Fruit fly (Drosophila melanogaster) whole organism, embryonic: Measurements from ENCODE around the gene THG.

Experiments used
- Aef1 ChIP-seq: fragments of 200-800 bp; sonication (Bioruptor generic); IDR thresholded peaks from 3 replicates; pipeline ENCODE4 v1.3.6; 2022; ENCODE audit warnings: missing biosample characterization, missing genetic modification characterization
- CG10366 ChIP-seq: fragments of 200-800 bp; sonication (Bioruptor generic); IDR thresholded peaks from 2 replicates; pipeline ENCODE4 v1.3.6; 2022; ENCODE audit warnings: missing biosample characterization, missing genetic modification characterization
- CG10654 ChIP-seq: fragments of 200-800 bp; sonication (Bioruptor generic); optimal IDR thresholded peaks from 2 replicates; lab custom pipeline; 2016; ENCODE audit warnings: missing biosample characterization, missing genetic modification characterization
- CG11085 ChIP-seq: fragments of 200-800 bp; sonication (Bioruptor generic); IDR thresholded peaks from 2 replicates; pipeline ENCODE4 v1.3.6; 2022; ENCODE audit warnings: missing biosample characterization, missing genetic modification characterization
- CG12071 ChIP-seq: fragments of 200-800 bp; sonication (Bioruptor generic); optimal IDR thresholded peaks from 3 replicates; lab custom pipeline; 2018; ENCODE audit warnings: missing biosample characterization, mild to moderate bottlenecking, missing genetic modification characterization
- CG15514 ChIP-seq: fragments of 200-800 bp; sonication (Bioruptor generic); optimal IDR thresholded peaks from 3 replicates; lab custom pipeline; 2017; ENCODE audit warnings: missing biosample characterization, missing genetic modification characterization, mild to moderate bottlenecking, moderate library complexity, missing genetic modification reagents
- CG1602 ChIP-seq: fragments of 200-800 bp; sonication (Bioruptor generic); optimal IDR thresholded peaks from 3 replicates; lab custom pipeline; 2016; ENCODE audit warnings: missing biosample characterization, missing genetic modification characterization
- CG17568 ChIP-seq: fragments of 200-800 bp; sonication (Bioruptor generic); optimal IDR thresholded peaks from 2 replicates; lab custom pipeline; 2018; ENCODE audit warnings: missing biosample characterization, mild to moderate bottlenecking, missing genetic modification characterization, moderate library complexity
- CG18599 ChIP-seq: fragments of 200-800 bp; sonication (Bioruptor generic); optimal IDR thresholded peaks from 3 replicates; lab custom pipeline; 2017; ENCODE audit warnings: missing biosample characterization, missing genetic modification characterization, mild to moderate bottlenecking, moderate library complexity, missing genetic modification reagents
- CG2116 ChIP-seq: fragments of 200-800 bp; sonication (Bioruptor generic); optimal IDR thresholded peaks from 3 replicates; lab custom pipeline; 2018; ENCODE audit warnings: missing biosample characterization, mild to moderate bottlenecking, missing genetic modification characterization
- CG2712 ChIP-seq: fragments of 200-800 bp; optimal IDR thresholded peaks from 3 replicates; lab custom pipeline; 2019; ENCODE audit warnings: missing biosample characterization, mild to moderate bottlenecking, missing genetic modification characterization, moderate library complexity
- CG2875 ChIP-seq: fragments of 200-800 bp; sonication (Bioruptor generic); optimal IDR thresholded peaks from 2 replicates; lab custom pipeline; 2017; ENCODE audit warnings: missing biosample characterization, mild to moderate bottlenecking, missing genetic modification characterization, missing genetic modification reagents
- CG30403 ChIP-seq: fragments of 200-800 bp; sonication (Bioruptor generic); optimal IDR thresholded peaks from 3 replicates; lab custom pipeline; 2016; ENCODE audit warnings: missing biosample characterization, missing genetic modification characterization
- CG30431 ChIP-seq: fragments of 200-800 bp; sonication (Bioruptor generic); optimal IDR thresholded peaks from 2 replicates; lab custom pipeline; 2017; ENCODE audit warnings: missing biosample characterization, missing genetic modification characterization
- CG31441 ChIP-seq: fragments of 200-800 bp; sonication (Bioruptor generic); IDR thresholded peaks from 2 replicates; pipeline ENCODE4 v1.3.6; 2022; ENCODE audit warnings: missing biosample characterization, missing genetic modification characterization
- CG34422 ChIP-seq: fragments of 200-800 bp; sonication (Bioruptor generic); IDR thresholded peaks from 3 replicates; pipeline ENCODE4 v1.3.6; 2022; ENCODE audit warnings: missing biosample characterization, missing genetic modification characterization
- CG4820 ChIP-seq: fragments of 200-800 bp; sonication (Bioruptor generic); optimal IDR thresholded peaks from 3 replicates; lab custom pipeline; 2016; ENCODE audit warnings: missing biosample characterization, missing genetic modification characterization
- CG6254 ChIP-seq: fragments of 200-800 bp; sonication (Bioruptor generic); optimal IDR thresholded peaks from 3 replicates; lab custom pipeline; 2017; ENCODE audit warnings: mild to moderate bottlenecking, missing biosample characterization, missing genetic modification reagents, missing genetic modification characterization
- CG6683 ChIP-seq: fragments of 200-800 bp; sonication (Bioruptor generic); optimal IDR thresholded peaks from 2 replicates; lab custom pipeline; 2017; ENCODE audit warnings: missing biosample characterization, mild to moderate bottlenecking, missing genetic modification characterization, missing genetic modification reagents
- CG7271 ChIP-seq: fragments of 200-800 bp; sonication (Bioruptor generic); optimal IDR thresholded peaks from 2 replicates; lab custom pipeline; 2018; ENCODE audit warnings: missing biosample characterization, mild to moderate bottlenecking, missing genetic modification characterization, moderate library complexity
- Dek ChIP-seq: fragments of 200-800 bp; sonication (Bioruptor generic); optimal IDR thresholded peaks from 3 replicates; lab custom pipeline; 2019; ENCODE audit warnings: missing biosample characterization, mild to moderate bottlenecking, missing genetic modification characterization, moderate library complexity
- E2f2 ChIP-seq: fragments of 200-800 bp; sonication (Bioruptor generic); IDR thresholded peaks from 2 replicates; pipeline ENCODE4 v1.3.6; 2022; ENCODE audit warnings: missing biosample characterization, missing genetic modification characterization
- H15 ChIP-seq: fragments of 200-800 bp; sonication (Bioruptor generic); IDR thresholded peaks from 3 replicates; pipeline ENCODE4 v1.3.6; 2022; ENCODE audit warnings: missing biosample characterization, missing genetic modification characterization
- Hey ChIP-seq: fragments of 200-800 bp; sonication (Bioruptor generic); optimal IDR thresholded peaks from 3 replicates; lab custom pipeline; 2018; ENCODE audit warnings: missing biosample characterization, mild to moderate bottlenecking, missing genetic modification characterization
- MESR4 ChIP-seq: fragments of 200-800 bp; sonication (Bioruptor generic); optimal IDR thresholded peaks from 2 replicates; lab custom pipeline; 2018; ENCODE audit warnings: missing biosample characterization, mild to moderate bottlenecking, missing genetic modification characterization, moderate library complexity
- Max ChIP-seq: fragments of 200-800 bp; sonication (Bioruptor generic); optimal IDR thresholded peaks from 2 replicates; lab custom pipeline; 2016; ENCODE audit warnings: missing biosample characterization, mild to moderate bottlenecking, missing genetic modification characterization
- NC2β ChIP-seq: fragments of 200-800 bp; sonication (Bioruptor generic); optimal IDR thresholded peaks from 2 replicates; lab custom pipeline; 2016; ENCODE audit warnings: missing biosample characterization, missing genetic modification characterization
- Pdp1 ChIP-seq, 2 experiments: fragments of 200-800 bp; sonication (Bioruptor generic); optimal IDR thresholded peaks; 3 replicates each; lab custom pipeline; 2016; ENCODE audit warnings: missing biosample characterization in 2 of 2, missing genetic modification characterization in 2 of 2, mild to moderate bottlenecking in 1 of 2, moderate library complexity in 1 of 2
- Rfx ChIP-seq: fragments of 200-800 bp; sonication (Bioruptor generic); IDR thresholded peaks from 2 replicates; pipeline ENCODE4 v1.3.6; 2022; ENCODE audit warnings: missing biosample characterization, missing genetic modification characterization
- Rx ChIP-seq: fragments of 200-800 bp; sonication (Bioruptor generic); IDR thresholded peaks from 2 replicates; pipeline ENCODE4 v1.3.6; 2022; ENCODE audit warnings: missing biosample characterization, missing genetic modification characterization
- YL-1 ChIP-seq: fragments of 200-800 bp; sonication (Bioruptor generic); optimal IDR thresholded peaks from 3 replicates; lab custom pipeline; 2017; ENCODE audit warnings: missing biosample characterization, mild to moderate bottlenecking, missing genetic modification characterization
- bowl ChIP-seq: fragments of 200-800 bp; sonication (Bioruptor generic); IDR thresholded peaks from 2 replicates; pipeline ENCODE4 v1.3.6; 2022; ENCODE audit warnings: missing biosample characterization, missing genetic modification characterization
- cato ChIP-seq: fragments of 200-800 bp; sonication (Bioruptor generic); optimal IDR thresholded peaks from 2 replicates; lab custom pipeline; 2016; ENCODE audit warnings: missing biosample characterization, missing genetic modification characterization, borderline replicate concordance
- dan ChIP-seq: fragments of 200-800 bp; sonication (Bioruptor generic); IDR thresholded peaks from 2 replicates; pipeline ENCODE4 v1.3.6; 2022; ENCODE audit warnings: missing biosample characterization, missing genetic modification characterization
- fd102C ChIP-seq: fragments of 200-800 bp; sonication (Bioruptor generic); optimal IDR thresholded peaks from 2 replicates; lab custom pipeline; 2018; ENCODE audit warnings: missing biosample characterization, mild to moderate bottlenecking, missing genetic modification characterization, moderate library complexity
- gcm2 ChIP-seq: fragments of 200-800 bp; sonication (Bioruptor generic); optimal IDR thresholded peaks from 2 replicates; lab custom pipeline; 2016; ENCODE audit warnings: missing biosample characterization, missing genetic modification characterization
- gfzf ChIP-seq: fragments of 200-800 bp; sonication (Bioruptor generic); optimal IDR thresholded peaks from 2 replicates; lab custom pipeline; 2016; ENCODE audit warnings: missing biosample characterization, mild to moderate bottlenecking, missing genetic modification characterization, moderate library complexity
- her ChIP-seq: fragments of 200-800 bp; sonication (Bioruptor generic); optimal IDR thresholded peaks from 2 replicates; lab custom pipeline; 2016; ENCODE audit warnings: missing biosample characterization, missing genetic modification characterization
- knrl ChIP-seq: fragments of 200-800 bp; sonication (Bioruptor generic); IDR thresholded peaks from 3 replicates; pipeline ENCODE4 v1.3.6; 2022; ENCODE audit warnings: missing biosample characterization, missing genetic modification characterization; ENCODE audit not compliant: partially characterized antibody
- pfk ChIP-seq: fragments of 200-800 bp; sonication (Bioruptor generic); optimal IDR thresholded peaks from 2 replicates; lab custom pipeline; 2018; ENCODE audit warnings: missing biosample characterization, mild to moderate bottlenecking, missing genetic modification characterization, moderate library complexity
- pzg ChIP-seq: fragments of 200-800 bp; sonication (Bioruptor generic); optimal IDR thresholded peaks from 3 replicates; lab custom pipeline; 2018; ENCODE audit warnings: missing biosample characterization, mild to moderate bottlenecking, missing genetic modification characterization, moderate library complexity
- sc ChIP-seq, 3 experiments: fragments of >200 bp in 2 of 3; fragments of 200-800 bp in 1 of 3; sonication (Bioruptor generic) in 1 of 3; optimal IDR thresholded peaks; 2 replicates in 2 of 3; 3 replicates in 1 of 3; lab custom pipeline; 2017; ENCODE audit warnings: mild to moderate bottlenecking in 1 of 3, missing biosample characterization in 1 of 3, missing genetic modification characterization in 1 of 3, missing genetic modification reagents in 1 of 3
- sisA ChIP-seq: fragments of 200-800 bp; sonication (Bioruptor generic); IDR thresholded peaks from 2 replicates; pipeline ENCODE4 v1.3.6; 2022; ENCODE audit warnings: missing biosample characterization, missing genetic modification characterization
- slbo ChIP-seq: fragments of 200-800 bp; sonication (Bioruptor generic); IDR thresholded peaks from 2 replicates; pipeline ENCODE4 v1.3.6; 2022; ENCODE audit warnings: missing biosample characterization, missing genetic modification characterization
- so ChIP-seq: fragments of 200-800 bp; sonication (Bioruptor generic); IDR thresholded peaks from 3 replicates; pipeline ENCODE4 v1.3.6; 2022; ENCODE audit warnings: missing biosample characterization, missing genetic modification characterization
- tin ChIP-seq: fragments of 200-800 bp; sonication (Bioruptor generic); optimal IDR thresholded peaks from 3 replicates; lab custom pipeline; 2016; ENCODE audit warnings: missing biosample characterization, missing genetic modification characterization
- tio ChIP-seq: fragments of 200-800 bp; sonication (Bioruptor generic); optimal IDR thresholded peaks from 2 replicates; lab custom pipeline; 2017; ENCODE audit warnings: missing biosample characterization, missing genetic modification characterization, inconsistent platforms
- ttk ChIP-seq: fragments of 200-800 bp; sonication (Bioruptor generic); IDR thresholded peaks from 2 replicates; pipeline ENCODE4 v2.1.2; 2022; ENCODE audit warnings: missing biosample characterization, missing genetic modification characterization
- tx ChIP-seq: fragments of 200-800 bp; sonication (Bioruptor generic); optimal IDR thresholded peaks from 2 replicates; lab custom pipeline; 2016; ENCODE audit warnings: missing biosample characterization, missing genetic modification characterization
- z ChIP-seq: fragments of 200-800 bp; sonication (Bioruptor generic); IDR thresholded peaks from 3 replicates; pipeline ENCODE4 v1.3.6; 2022; ENCODE audit warnings: missing biosample characterization, missing genetic modification characterization
- zen2 ChIP-seq: fragments of 200-800 bp; sonication (Bioruptor generic); IDR thresholded peaks from 3 replicates; pipeline ENCODE4 v1.3.6; 2022; ENCODE audit warnings: missing biosample characterization, missing genetic modification characterization; ENCODE audit not compliant: partially characterized antibody

The THG gene

DNA sequence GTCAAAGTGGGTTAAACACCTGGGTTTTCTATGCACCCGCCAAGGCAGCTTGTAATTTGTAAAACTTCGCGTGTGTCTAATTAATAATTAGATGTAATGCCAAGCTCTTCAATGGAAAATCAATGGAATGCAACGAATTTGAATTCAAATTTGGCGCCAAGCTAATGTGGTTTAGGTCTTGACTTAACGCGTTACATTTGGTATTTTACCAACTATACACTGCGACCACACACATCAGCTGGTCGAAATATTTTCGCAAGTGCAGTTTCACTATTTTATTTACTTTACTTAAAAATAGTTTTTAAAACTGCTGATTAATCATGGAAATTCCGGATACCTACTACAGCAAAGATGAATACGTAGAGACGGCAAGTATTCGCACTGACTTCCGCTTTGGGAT lies 4.0 kb downstream of the THG start, which contains the start of gene DCTN5-p25 (continued):
- no peak for TF ChIP-seq Max (GFP tag; lab: Kevin White, UChicago)
- no peak for TF ChIP-seq CG4820
- TF ChIP-seq Dek (tag; lab: Kevin White, UChicago), result no peak
- no peak for TF ChIP-seq ttk (GFP tag; lab: Robert Waterston, UW)
- no peak for TF ChIP-seq tx (GFP tag; lab: Kevin White, UChicago)
- TF ChIP-seq NC2β, result peak; percentile 15
- TF ChIP-seq gcm2 (GFP tag; lab: Kevin White, UChicago), result no peak
- TF ChIP-seq MESR4 (GFP tag; lab: Kevin White, UChicago), result peak; percentile 38
- no peak for TF ChIP-seq Pdp1 (GFP tag; optimal IDR thresholded peaks at IDR 0.05; lab: Kevin White, UChicago)
- TF ChIP-seq pzg (GFP tag; lab: Kevin White, UChicago), result peak; percentile 75
- TF ChIP-seq slbo (GFP tag; lab: Robert Waterston, UW), result no peak
- TF ChIP-seq CG10654 (GFP tag; lab: Kevin White, UChicago), result no peak
- peak; percentile 97 for TF ChIP-seq E2f2 (GFP tag; lab: Robert Waterston, UW)
- no peak for TF ChIP-seq CG17568 (GFP tag; lab: Kevin White, UChicago)
- no peak for TF ChIP-seq her (GFP tag; lab: Kevin White, UChicago)
- no peak for TF ChIP-seq H15
- TF ChIP-seq CG6683, result no peak
- TF ChIP-seq CG10366 (GFP tag; lab: Robert Waterston, UW), result no peak
- TF ChIP-seq bowl, result no peak
- peak; percentile 91 for TF ChIP-seq gfzf (GFP tag; lab: Kevin White, UChicago)
- TF ChIP-seq tin (GFP tag; lab: Kevin White, UChicago), result no peak
- no peak for TF ChIP-seq CG31441 (GFP tag; lab: Robert Waterston, UW)
- TF ChIP-seq Aef1 (GFP tag; lab: Robert Waterston, UW), result no peak
- no peak for TF ChIP-seq CG12071 (GFP tag; lab: Kevin White, UChicago)
- TF ChIP-seq Rfx, result no peak
- TF ChIP-seq CG6254 (GFP tag; lab: Kevin White, UChicago), result no peak
- no peak for TF ChIP-seq CG11085
- no peak for TF ChIP-seq knrl
- TF ChIP-seq YL-1 (GFP tag; lab: Kevin White, UChicago), result peak; percentile 4
- no peak for TF ChIP-seq dan (GFP tag; lab: Robert Waterston, UW)
- TF ChIP-seq CG7271, result no peak
- TF ChIP-seq pfk (GFP tag; lab: Kevin White, UChicago), result no peak
- TF ChIP-seq sc (optimal IDR thresholded peaks at IDR 0.05; lab: Kevin White, UChicago), result no peak
- TF ChIP-seq sc (GFP tag; optimal IDR thresholded peaks at IDR 0.05; lab: Kevin White, UChicago), result no peak
- TF ChIP-seq CG30431, result no peak
- TF ChIP-seq CG15514 (GFP tag; lab: Kevin White, UChicago), result peak; percentile 20
- no peak for TF ChIP-seq CG2875 (GFP tag; lab: Kevin White, UChicago)
- TF ChIP-seq Hey (tag; lab: Kevin White, UChicago), result no peak
- no peak for TF ChIP-seq z (GFP tag; lab: Robert Waterston, UW)
- TF ChIP-seq CG34422 (GFP tag; lab: Robert Waterston, UW), result no peak
- TF ChIP-seq CG30403 (GFP tag; lab: Kevin White, UChicago), result no peak
- TF ChIP-seq tio (GFP tag; lab: Kevin White, UChicago), result no peak
- no peak for TF ChIP-seq fd102C (GFP tag; lab: Kevin White, UChicago)
- no peak for TF ChIP-seq so
- no peak for TF ChIP-seq CG1602
- TF ChIP-seq CG18599 (GFP tag; lab: Kevin White, UChicago), result no peak
- TF ChIP-seq sisA (GFP tag; lab: Robert Waterston, UW), result no peak
- TF ChIP-seq zen2 (GFP tag; lab: Robert Waterston, UW), result no peak
- TF ChIP-seq CG2712 (tag; lab: Kevin White, UChicago), result no peak
- TF ChIP-seq Rx (GFP tag; lab: Robert Waterston, UW), result no peak
- peak; percentile 4 for TF ChIP-seq CG2116 (GFP tag; lab: Kevin White, UChicago)
- TF ChIP-seq cato (GFP tag; lab: Kevin White, UChicago), result no peak
